Fruit fly (Drosophila melanogaster) whole organism, embryonic: ENCODE results near the gene sicily.

ENCODE experiments used
- Atf3 ChIP-seq: fragments of 200-800 bp; sonication (Bioruptor generic); optimal IDR thresholded peaks from 3 replicates; lab custom pipeline; 2016; ENCODE audit warnings: missing biosample characterization, missing genetic modification characterization
- Blimp-1 ChIP-seq: fragments of 200-800 bp; sonication (Bioruptor generic); optimal IDR thresholded peaks from 3 replicates; lab custom pipeline; 2018; ENCODE audit warnings: missing biosample characterization, missing genetic modification characterization, mild to moderate bottlenecking, moderate library complexity, missing genetic modification reagents
- BtbVII ChIP-seq: fragments of 200-800 bp; sonication (Bioruptor generic); optimal IDR thresholded peaks from 3 replicates; lab custom pipeline; 2017; ENCODE audit warnings: missing biosample characterization, mild to moderate bottlenecking, missing genetic modification characterization
- C15 ChIP-seq: fragments of 200-800 bp; sonication (Bioruptor generic); IDR thresholded peaks from 3 replicates; pipeline ENCODE4 v1.3.6; 2022; ENCODE audit warnings: missing biosample characterization, missing genetic modification characterization
- CG10959 ChIP-seq: fragments of 200-800 bp; sonication (Bioruptor generic); IDR thresholded peaks from 2 replicates; pipeline ENCODE4 v1.3.6; 2022; ENCODE audit warnings: missing biosample characterization, missing genetic modification characterization
- CG10979 ChIP-seq: fragments of 200-800 bp; sonication (Bioruptor generic); optimal IDR thresholded peaks from 2 replicates; lab custom pipeline; 2018; ENCODE audit warnings: missing biosample characterization, mild to moderate bottlenecking, missing genetic modification characterization, moderate library complexity
- CG11085 ChIP-seq: fragments of 200-800 bp; sonication (Bioruptor generic); IDR thresholded peaks from 2 replicates; pipeline ENCODE4 v1.3.6; 2022; ENCODE audit warnings: missing biosample characterization, missing genetic modification characterization
- CG11247 ChIP-seq: fragments of 200-800 bp; sonication (Bioruptor generic); IDR thresholded peaks from 2 replicates; pipeline ENCODE4 v1.3.6; 2022; ENCODE audit warnings: missing biosample characterization, missing genetic modification characterization
- CG12391 ChIP-seq: fragments of 200-800 bp; sonication (Bioruptor generic); optimal IDR thresholded peaks from 3 replicates; lab custom pipeline; 2018; ENCODE audit warnings: missing biosample characterization, mild to moderate bottlenecking, missing genetic modification characterization, moderate library complexity
- CG13296 ChIP-seq: fragments of 200-800 bp; sonication (Bioruptor generic); optimal IDR thresholded peaks from 3 replicates; lab custom pipeline; 2018; ENCODE audit warnings: missing biosample characterization, mild to moderate bottlenecking, missing genetic modification characterization
- CG13624 ChIP-seq: fragments of 200-800 bp; sonication (Bioruptor generic); optimal IDR thresholded peaks from 2 replicates; lab custom pipeline; 2016; ENCODE audit warnings: missing biosample characterization, missing genetic modification characterization
- CG13775 ChIP-seq: fragments of 200-800 bp; sonication (Bioruptor generic); optimal IDR thresholded peaks from 3 replicates; lab custom pipeline; 2017; ENCODE audit warnings: missing biosample characterization, mild to moderate bottlenecking, missing genetic modification characterization
- CG15269 ChIP-seq: fragments of 200-800 bp; sonication (Bioruptor generic); optimal IDR thresholded peaks from 2 replicates; lab custom pipeline; 2018; ENCODE audit warnings: missing biosample characterization, mild to moderate bottlenecking, missing genetic modification characterization, moderate library complexity
- CG17361 ChIP-seq: fragments of 200-800 bp; sonication (Bioruptor generic); IDR thresholded peaks from 3 replicates; pipeline ENCODE4 v1.3.6; 2022; ENCODE audit warnings: missing biosample characterization, missing genetic modification characterization
- CG18599 ChIP-seq: fragments of 200-800 bp; sonication (Bioruptor generic); optimal IDR thresholded peaks from 3 replicates; lab custom pipeline; 2017; ENCODE audit warnings: missing biosample characterization, missing genetic modification characterization, mild to moderate bottlenecking, moderate library complexity, missing genetic modification reagents
- CG5245 ChIP-seq: fragments of 200-800 bp; sonication (Bioruptor generic); optimal IDR thresholded peaks from 3 replicates; lab custom pipeline; 2016; ENCODE audit warnings: missing biosample characterization, missing genetic modification characterization
- CG6175 ChIP-seq: fragments of 200-800 bp; sonication (Bioruptor generic); IDR thresholded peaks from 3 replicates; pipeline ENCODE4 v1.3.6; 2022; ENCODE audit warnings: missing biosample characterization, missing genetic modification characterization
- CG6689 ChIP-seq: fragments of 200-800 bp; sonication (Bioruptor generic); IDR thresholded peaks from 2 replicates; pipeline ENCODE4 v1.3.6; 2022; ENCODE audit warnings: missing biosample characterization, missing genetic modification characterization
- CG7928 ChIP-seq: fragments of 200-800 bp; sonication (Bioruptor generic); optimal IDR thresholded peaks from 2 replicates; lab custom pipeline; 2017; ENCODE audit warnings: missing biosample characterization, mild to moderate bottlenecking, missing genetic modification characterization
- CG8089 ChIP-seq: fragments of 200-800 bp; sonication (Bioruptor generic); optimal IDR thresholded peaks from 3 replicates; lab custom pipeline; 2016; ENCODE audit warnings: missing biosample characterization, missing genetic modification characterization
- CG8944 ChIP-seq: fragments of 200-800 bp; sonication (Bioruptor generic); optimal IDR thresholded peaks from 3 replicates; lab custom pipeline; 2016; ENCODE audit warnings: missing biosample characterization, missing genetic modification characterization
- Dad ChIP-seq: fragments of 200-800 bp; sonication (Bioruptor generic); optimal IDR thresholded peaks from 3 replicates; lab custom pipeline; 2016; ENCODE audit warnings: missing biosample characterization, missing genetic modification characterization
- Drgx ChIP-seq: fragments of 200-800 bp; sonication (Bioruptor generic); IDR thresholded peaks from 2 replicates; pipeline ENCODE4 v1.3.6; 2022; ENCODE audit warnings: missing biosample characterization, missing genetic modification characterization
- NfI ChIP-seq: fragments of 200-800 bp; sonication (Bioruptor generic); optimal IDR thresholded peaks from 3 replicates; lab custom pipeline; 2018; ENCODE audit warnings: missing biosample characterization, mild to moderate bottlenecking, missing genetic modification characterization, moderate library complexity
- Optix ChIP-seq: fragments of 200-800 bp; sonication (Bioruptor generic); IDR thresholded peaks from 3 replicates; pipeline ENCODE4 v1.3.6; 2022; ENCODE audit warnings: missing biosample characterization, missing genetic modification characterization
- Pdp1 ChIP-seq, 2 experiments: fragments of 200-800 bp; sonication (Bioruptor generic); optimal IDR thresholded peaks; 3 replicates each; lab custom pipeline; 2016; ENCODE audit warnings: missing biosample characterization in 2 of 2, missing genetic modification characterization in 2 of 2, mild to moderate bottlenecking in 1 of 2, moderate library complexity in 1 of 2
- Spps ChIP-seq: fragments of 200-800 bp; sonication (Bioruptor generic); optimal IDR thresholded peaks from 2 replicates; lab custom pipeline; 2018; ENCODE audit warnings: missing biosample characterization, mild to moderate bottlenecking, missing genetic modification characterization
- ac ChIP-seq: fragments of 200-800 bp; sonication (Bioruptor generic); optimal IDR thresholded peaks from 3 replicates; lab custom pipeline; 2017; ENCODE audit warnings: missing biosample characterization, mild to moderate bottlenecking, missing genetic modification characterization
- ara ChIP-seq: fragments of 200-800 bp; sonication (Bioruptor generic); IDR thresholded peaks from 2 replicates; pipeline ENCODE4 v1.3.6; 2022; ENCODE audit warnings: missing biosample characterization, missing genetic modification characterization
- bab2 ChIP-seq: fragments of 200-800 bp; sonication (Bioruptor generic); optimal IDR thresholded peaks from 2 replicates; lab custom pipeline; 2016; ENCODE audit warnings: missing biosample characterization, missing genetic modification characterization
- bowl ChIP-seq: fragments of 200-800 bp; sonication (Bioruptor generic); IDR thresholded peaks from 2 replicates; pipeline ENCODE4 v1.3.6; 2022; ENCODE audit warnings: missing biosample characterization, missing genetic modification characterization
- chif ChIP-seq, 2 experiments: fragments of 200-800 bp; sonication (Bioruptor generic); optimal IDR thresholded peaks; 3 replicates each; lab custom pipeline; 2016; ENCODE audit warnings: missing biosample characterization in 2 of 2, missing genetic modification characterization in 2 of 2
- chinmo ChIP-seq: fragments of 200-800 bp; sonication (Bioruptor generic); IDR thresholded peaks from 4 replicates; pipeline ENCODE4 v1.3.6; 2022; ENCODE audit warnings: missing biosample characterization, missing genetic modification characterization; ENCODE audit not compliant: partially characterized antibody
- croc ChIP-seq: fragments of 200-800 bp; sonication (Bioruptor generic); conservative IDR thresholded peaks from 3 replicates; pipeline ENCODE4 v1.3.6; 2022; ENCODE audit warnings: missing biosample characterization, missing genetic modification characterization
- disco-r ChIP-seq: fragments of 200-800 bp; sonication (Bioruptor generic); optimal IDR thresholded peaks from 2 replicates; lab custom pipeline; 2016; ENCODE audit warnings: missing biosample characterization, missing genetic modification characterization
- dmrt99B ChIP-seq: fragments of 200-800 bp; sonication (Bioruptor generic); optimal IDR thresholded peaks from 2 replicates; lab custom pipeline; 2018; ENCODE audit warnings: missing biosample characterization, mild to moderate bottlenecking, missing genetic modification characterization, moderate library complexity
- dysf ChIP-seq: fragments of 200-800 bp; sonication (Bioruptor generic); IDR thresholded peaks from 3 replicates; pipeline ENCODE4 v1.3.6; 2022; ENCODE audit warnings: missing biosample characterization, missing genetic modification characterization
- eve ChIP-seq, 2 experiments: fragments of >200 bp; optimal IDR thresholded peaks; 2 replicates each; lab custom pipeline; 2017; ENCODE audit warnings: missing biosample characterization in 2 of 2, missing genetic modification characterization in 2 of 2
- hth ChIP-seq: fragments of >200 bp; optimal IDR thresholded peaks from 2 replicates; lab custom pipeline; 2017; ENCODE audit warnings: inconsistent platforms
- kah ChIP-seq: fragments of 200-800 bp; sonication (Bioruptor generic); optimal IDR thresholded peaks from 2 replicates; lab custom pipeline; 2018; ENCODE audit warnings: missing biosample characterization, mild to moderate bottlenecking, missing genetic modification characterization
- mam ChIP-seq: fragments of 200-800 bp; sonication (Bioruptor generic); optimal IDR thresholded peaks from 3 replicates; lab custom pipeline; 2016; ENCODE audit warnings: missing biosample characterization, missing genetic modification characterization
- scrt ChIP-seq: fragments of 200-800 bp; sonication (Bioruptor generic); optimal IDR thresholded peaks from 2 replicates; lab custom pipeline; 2018; ENCODE audit warnings: missing biosample characterization, mild to moderate bottlenecking, missing genetic modification characterization, moderate library complexity
- slbo ChIP-seq: fragments of 200-800 bp; sonication (Bioruptor generic); IDR thresholded peaks from 2 replicates; pipeline ENCODE4 v1.3.6; 2022; ENCODE audit warnings: missing biosample characterization, missing genetic modification characterization
- sob ChIP-seq: fragments of 200-800 bp; sonication (Bioruptor generic); IDR thresholded peaks from 2 replicates; pipeline ENCODE4 v1.3.6; 2022; ENCODE audit warnings: missing biosample characterization, missing genetic modification characterization
- tin ChIP-seq: fragments of 200-800 bp; sonication (Bioruptor generic); optimal IDR thresholded peaks from 3 replicates; lab custom pipeline; 2016; ENCODE audit warnings: missing biosample characterization, missing genetic modification characterization
- twi ChIP-seq: fragments of 200-800 bp; optimal IDR thresholded peaks from 2 replicates; lab custom pipeline; 2019; ENCODE audit warnings: missing biosample characterization, mild to moderate bottlenecking, missing genetic modification characterization, moderate library complexity
- unc-4 ChIP-seq: fragments of 200-800 bp; sonication (Bioruptor generic); IDR thresholded peaks from 2 replicates; pipeline ENCODE4 v1.3.6; 2022; ENCODE audit warnings: missing biosample characterization, missing genetic modification characterization; ENCODE audit not compliant: partially characterized antibody
- zfh2 ChIP-seq: fragments of 200-800 bp; sonication (Bioruptor generic); optimal IDR thresholded peaks from 2 replicates; lab custom pipeline; 2016; ENCODE audit warnings: missing biosample characterization, missing genetic modification characterization

sicily gene

DNA sequence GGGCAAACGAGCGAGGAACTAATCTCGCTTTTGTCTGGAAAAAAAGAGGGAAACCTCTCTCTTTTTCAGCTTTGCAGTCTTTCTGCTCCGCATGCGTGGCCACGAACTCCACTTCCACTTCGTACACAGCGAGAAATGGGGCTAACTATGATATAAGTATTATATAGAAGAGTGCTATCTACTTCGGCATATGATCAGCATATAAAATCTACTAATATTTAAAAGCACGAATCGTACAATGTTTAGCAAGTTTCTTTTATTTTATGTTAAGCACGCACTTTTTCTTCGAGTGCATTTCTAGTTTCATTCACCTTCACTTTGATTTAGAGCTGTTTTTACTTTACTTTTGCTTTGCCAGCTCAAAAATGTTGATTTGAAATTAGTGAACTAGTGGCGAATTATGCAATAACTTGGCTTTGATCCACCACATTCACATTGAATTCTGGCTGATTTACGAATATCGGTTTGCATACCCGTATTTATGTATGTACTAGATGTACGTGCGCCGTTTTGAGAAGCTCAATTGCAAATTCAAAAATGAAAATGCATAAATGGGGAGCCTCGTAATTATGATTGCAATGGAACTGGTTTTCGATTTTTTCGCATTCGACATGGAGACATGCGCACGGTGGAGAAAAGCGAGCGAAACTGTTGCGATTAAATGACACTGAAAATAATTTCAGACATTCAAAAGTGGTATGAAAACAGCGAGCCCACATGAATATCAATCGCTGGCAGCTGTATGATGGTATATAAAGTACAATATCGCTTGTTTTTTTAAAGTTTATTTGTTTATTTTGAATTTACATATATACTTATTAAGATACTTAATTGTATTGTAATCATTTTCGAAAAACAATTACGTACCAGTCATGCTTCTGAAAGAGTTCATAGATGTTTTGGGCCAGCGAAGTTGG is 33.8 kb upstream of the sicily start (continued):
- peak; percentile 70; the same call in 2 of the 3 replicates for TF ChIP-seq croc (GFP tag; lab: Robert Waterston, UW)
- peak; percentile 32 for TF ChIP-seq CG8944 (GFP tag; lab: Kevin White, UChicago)
- peak; percentile 49 for TF ChIP-seq kah (GFP tag; lab: Kevin White, UChicago)
- TF ChIP-seq CG13775 (GFP tag; lab: Kevin White, UChicago) = peak; percentile 36
- peak; percentile 51 for TF ChIP-seq CG13624 (GFP tag; lab: Kevin White, UChicago)
- peak; percentile 27; the same call in 1 of the 3 replicates for TF ChIP-seq CG6175 (GFP tag; lab: Robert Waterston, UW)
- TF ChIP-seq CG6689 (GFP tag; lab: Robert Waterston, UW) = peak; percentile 87
- peak; percentile 62 for TF ChIP-seq CG18599 (GFP tag; lab: Kevin White, UChicago)
- TF ChIP-seq C15 = peak; percentile 44; the same call in 1 of the 3 replicates
- peak; percentile 10 for TF ChIP-seq BtbVII (GFP tag; lab: Kevin White, UChicago)
- peak; percentile 46 for TF ChIP-seq Spps (tag; lab: Kevin White, UChicago)
- TF ChIP-seq CG15269 (tag; lab: Kevin White, UChicago) = peak; percentile 68
- peak; percentile 39 to 57 for TF ChIP-seq chif (GFP tag; optimal IDR thresholded peaks at IDR 0.05; lab: Kevin White, UChicago)
- peak; percentile 60 for TF ChIP-seq tin (GFP tag; lab: Kevin White, UChicago)
- TF ChIP-seq sob (GFP tag; lab: Robert Waterston, UW) = peak; percentile 81
- TF ChIP-seq CG10979 (tag; lab: Kevin White, UChicago) = peak; percentile 77
- TF ChIP-seq Drgx (GFP tag; lab: Robert Waterston, UW) = peak; percentile 96
- TF ChIP-seq CG11085 (GFP tag; lab: Robert Waterston, UW) = peak; percentile 62
- peak; percentile 58; the same call in 1 of the 3 replicates for TF ChIP-seq Optix (GFP tag; lab: Robert Waterston, UW)
- TF ChIP-seq unc-4 (GFP tag; lab: Robert Waterston, UW) = no peak
- TF ChIP-seq bab2 (GFP tag; lab: Kevin White, UChicago) = peak; percentile 79
- peak; percentile 65 for TF ChIP-seq CG5245
- peak; percentile 14 for TF ChIP-seq zfh2 (GFP tag; lab: Kevin White, UChicago)
- peak; percentile 89 for TF ChIP-seq dysf (GFP tag; lab: Robert Waterston, UW)
- peak; percentile 66 for TF ChIP-seq Dad (GFP tag; lab: Kevin White, UChicago)
- TF ChIP-seq ac (GFP tag; lab: Kevin White, UChicago) = peak; percentile 12
- peak; percentile 26 for TF ChIP-seq CG8089 (GFP tag; lab: Kevin White, UChicago)
- TF ChIP-seq twi (tag; lab: Kevin White, UChicago) = peak; percentile 32
- TF ChIP-seq mam (GFP tag; lab: Kevin White, UChicago) = peak; percentile 78
- TF ChIP-seq Blimp-1 = peak; percentile 74
- no peak for TF ChIP-seq chinmo (GFP tag; lab: Robert Waterston, UW)
- peak; percentile 52 for TF ChIP-seq disco-r (GFP tag; lab: Kevin White, UChicago)
- TF ChIP-seq CG11247 (GFP tag; lab: Robert Waterston, UW) = peak; percentile 66
- TF ChIP-seq hth = no peak
- TF ChIP-seq CG10959 = peak; percentile 54; the same call in 1 of the 2 replicates
- TF ChIP-seq bowl (GFP tag; lab: Robert Waterston, UW) = peak; percentile 36; the same call in 1 of the 2 replicates
- peak; percentile 63 for TF ChIP-seq slbo (GFP tag; lab: Robert Waterston, UW)
- TF ChIP-seq Atf3 (GFP tag; lab: Kevin White, UChicago) = peak; percentile 11
- peak; percentile 88 for TF ChIP-seq ara (GFP tag; lab: Robert Waterston, UW)
- peak; percentile 81 to 82 for TF ChIP-seq Pdp1 (GFP tag; optimal IDR thresholded peaks at IDR 0.05; lab: Kevin White, UChicago)
- peak; percentile 36 for TF ChIP-seq CG7928 (GFP tag; lab: Kevin White, UChicago)
- peak; percentile 78 for TF ChIP-seq CG12391 (tag; lab: Kevin White, UChicago)
- TF ChIP-seq NfI (GFP tag; lab: Kevin White, UChicago) = peak; percentile 60
- peak; percentile 35 for TF ChIP-seq scrt (GFP tag; lab: Kevin White, UChicago)
- TF ChIP-seq CG13296 (GFP tag; lab: Kevin White, UChicago) = peak; percentile 27
- TF ChIP-seq dmrt99B (tag; lab: Kevin White, UChicago) = peak; percentile 93
- TF ChIP-seq eve (GFP tag; optimal IDR thresholded peaks at IDR 0.05; lab: Kevin White, UChicago) = no peak
- TF ChIP-seq CG17361 = peak; percentile 85
